Worm (Caenorhabditis elegans): ENCODE measurements around the gene gei-6.

The gei-6 gene

DNA sequence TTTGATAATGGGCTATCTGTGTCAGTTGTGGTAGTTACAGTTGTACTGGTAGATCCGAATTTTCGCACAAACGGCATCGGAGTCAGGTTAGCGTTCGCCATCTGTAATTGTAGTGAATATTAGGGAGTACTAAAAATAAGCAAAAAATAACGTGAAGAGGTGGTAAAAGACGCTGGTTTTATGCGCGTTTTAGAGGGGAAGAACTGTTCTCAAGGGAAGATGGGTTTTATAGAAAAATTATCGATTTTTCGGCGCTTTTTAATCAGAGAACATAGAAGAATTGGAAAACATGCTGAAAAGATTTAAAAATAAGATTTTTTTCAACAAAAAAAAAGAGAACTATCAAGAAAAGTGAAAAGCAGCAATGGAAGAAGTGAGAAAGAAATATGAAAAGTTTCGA is 7.5 kb downstream of the gei-6 start, which contains the start of gene C13F10.7:
Gene C13F10.7, minus strand, starts transcription at position 101 of the 400 bp plus-strand sequence.
- TF ChIP-seq rpc-1 (optimal IDR thresholded peaks at IDR 0.05) (no peak), rpc-1 (tag; optimal IDR thresholded peaks at IDR 0.05) (no peak), cebp-1 (GFP tag; IDR thresholded peaks at IDR 0.05) (no peak), cebp-1 (tag; optimal IDR thresholded peaks at IDR 0.05) (no peak), nhr-120 (GFP tag; IDR thresholded peaks at IDR 0.05) (no peak), K12H6.12 (tag; optimal IDR thresholded peaks at IDR 0.05) (no peak), lin-54 (GFP tag; optimal IDR thresholded peaks at IDR 0.05) (no peak), pbrm-1 (GFP tag; IDR thresholded peaks at IDR 0.05) (no peak), tbp1 (GFP tag; optimal IDR thresholded peaks at IDR 0.05) (no peak), bed-1 (GFP tag; IDR thresholded peaks at IDR 0.05) (no peak), repo-1 (tag; optimal IDR thresholded peaks at IDR 0.05) (no peak), ztf-25 (GFP tag; IDR thresholded peaks at IDR 0.05) (no peak), nhr-27 (tag; optimal IDR thresholded peaks at IDR 0.05) (no peak), let-526 (GFP tag; IDR thresholded peaks at IDR 0.05) (no peak), F52B5.7 (tag; optimal IDR thresholded peaks at IDR 0.05) (no peak), cebp-2 (GFP tag; IDR thresholded peaks at IDR 0.05) (no peak), egl-44 (GFP tag; IDR thresholded peaks at IDR 0.05) (no peak), F33H1.4 (GFP tag; IDR thresholded peaks at IDR 0.05) (no peak), ekl-4 (GFP tag; IDR thresholded peaks at IDR 0.05) (no peak)

- TF ChIP-seq cebp-1 (GFP tag; IDR thresholded peaks at IDR 0.05) = no peak
- peak; percentile 38 for TF ChIP-seq cebp-1 (tag; optimal IDR thresholded peaks at IDR 0.05)
- no peak for TF ChIP-seq snpc-4 (GFP tag; optimal IDR thresholded peaks at IDR 0.05)
- no peak for TF ChIP-seq snpc-4 (tag; optimal IDR thresholded peaks at IDR 0.05)
- TF ChIP-seq lin-35 (GFP tag; optimal IDR thresholded peaks at IDR 0.05) = no peak
- TF ChIP-seq ceh-91 (GFP tag; IDR thresholded peaks at IDR 0.05) = no peak
- TF ChIP-seq ztf-18 (tag; optimal IDR thresholded peaks at IDR 0.05) = peak; percentile 40
- TF ChIP-seq madf-3 (GFP tag; IDR thresholded peaks at IDR 0.05) = 0 out of 2 replicates have a peak, but pooled peaks have one; percentile 70
- peak; percentile 19; the same call in 1 of the 2 replicates for TF ChIP-seq madf-6 (GFP tag; IDR thresholded peaks at IDR 0.05)
- TF ChIP-seq attf-5 (GFP tag; optimal IDR thresholded peaks at IDR 0.05) = peak; percentile 5
- TF ChIP-seq rec-8 (tag; optimal IDR thresholded peaks at IDR 0.05) = no peak
Observed at ce11 chrV:7220973-7221519, 9.6 kb downstream of the gei-6 start, which contains the start of the genes C13F10.8, C13F10.6 and kxd-1. C13F10.8 (minus strand) TSS chrV:7221023. C13F10.6 (minus strand) TSS chrV:7221039. kxd-1 (plus strand) TSS chrV:7221469.

DNA sequence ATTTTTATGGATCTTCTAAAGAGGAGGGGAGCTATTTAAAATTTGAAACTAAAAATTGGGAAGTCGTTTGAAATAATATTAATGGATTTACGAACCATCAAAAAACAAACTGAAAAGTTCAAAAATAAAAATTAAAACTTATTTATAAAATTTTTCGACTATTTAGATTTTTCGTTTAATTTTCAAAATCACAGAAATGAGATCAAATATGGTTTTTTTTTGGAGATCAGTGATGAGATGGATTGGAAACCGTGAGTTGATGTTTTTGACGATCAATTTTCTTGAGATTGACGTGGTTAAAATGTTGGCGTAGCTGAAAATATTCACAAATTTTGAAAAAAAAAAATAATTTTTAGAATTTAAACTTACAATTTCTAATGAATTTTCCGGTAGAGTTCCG is 11.7 kb downstream of the gei-6 start, which contains the start of gene C13F10.5:
Gene C13F10.5, minus strand, starts transcription at position 101 of the 400 bp plus-strand sequence.
- TF ChIP-seq xnd-1 (tag; optimal IDR thresholded peaks at IDR 0.05) = no peak
- TF ChIP-seq ZK185.1 (tag; optimal IDR thresholded peaks at IDR 0.05; ENCODE audit: poor library complexity, severe bottlenecking) = no peak
- TF ChIP-seq ceh-79 (tag; optimal IDR thresholded peaks at IDR 0.05) = no peak
- no peak for TF ChIP-seq dox-1 (GFP tag; IDR thresholded peaks at IDR 0.05)
- no peak for TF ChIP-seq ceh-40 (GFP tag; IDR thresholded peaks at IDR 0.05)
- TF ChIP-seq nhr-27 (tag; optimal IDR thresholded peaks at IDR 0.05) = no peak
- TF ChIP-seq nhr-80 (tag; optimal IDR thresholded peaks at IDR 0.05) = no peak
- TF ChIP-seq T26A5.8 (tag; optimal IDR thresholded peaks at IDR 0.05) = no peak

ce11 chrV:7216016-7216415 is 14.6 kb downstream of the gei-6 start:
- TF ChIP-seq ztf-25 (GFP tag; IDR thresholded peaks at IDR 0.05) (no peak), zfh-2 (GFP tag; conservative IDR thresholded peaks at IDR 0.05) (peak; percentile 71), hmg-20 (GFP tag; IDR thresholded peaks at IDR 0.05) (no peak), hsf-1 (GFP tag; IDR thresholded peaks at IDR 0.05) (0 out of 2 replicates have a peak, but pooled peaks have one; percentile 22), cebp-1 (GFP tag; IDR thresholded peaks at IDR 0.05) (no peak), cebp-1 (tag; optimal IDR thresholded peaks at IDR 0.05) (peak; percentile 16), dox-1 (GFP tag; IDR thresholded peaks at IDR 0.05) (peak; percentile 8; the same call in 1 of the 2 replicates)

All from whole organism, young adult.